Worm (Caenorhabditis elegans): ENCODE data around the gene C54D10.5.

- TF ChIP-seq skn-1 (tag; optimal IDR thresholded peaks at IDR 0.05) (no peak), unc-62 (GFP tag; optimal IDR thresholded peaks at IDR 0.05) (no peak), pax-3 (tag; optimal IDR thresholded peaks at IDR 0.05) (no peak), egl-27 (tag; optimal IDR thresholded peaks at IDR 0.05) (no peak), dpl-1 (GFP tag; optimal IDR thresholded peaks at IDR 0.05) (no peak), fkh-10 (GFP tag; optimal IDR thresholded peaks at IDR 0.05) (no peak), sox-4 (tag; optimal IDR thresholded peaks at IDR 0.05) (no peak)
These were observed 15.5 kb upstream of the C54D10.5 start, which contains the start of gene cdr-6 for ce11 chrV:12413651-12414114.

Measured in whole organism, L1 larva.